Worm (Caenorhabditis elegans): Measurements from ENCODE around the gene smg-9.

The smg-9 gene

ce11 chrII:14794935-14795454 lies 42.3 kb upstream of the smg-9 start, which contains the start of gene eif-3.B:
Gene eif-3.B (plus strand): TSS chrII:14795404.
- no peak for TF ChIP-seq eor-1 (tag; optimal IDR thresholded peaks at IDR 0.05)
- TF ChIP-seq nhr-237 (tag; optimal IDR thresholded peaks at IDR 0.05) = no peak
- TF ChIP-seq nhr-76 (tag; optimal IDR thresholded peaks at IDR 0.05) = no peak
- TF ChIP-seq R02D3.7 (tag; optimal IDR thresholded peaks at IDR 0.05) = peak; percentile 70
- peak; percentile 55 for TF ChIP-seq fkh-10 (GFP tag; optimal IDR thresholded peaks at IDR 0.05)
- peak; percentile 14 for TF ChIP-seq pqm-1 (tag; optimal IDR thresholded peaks at IDR 0.05)
- TF ChIP-seq ceh-82 (tag; optimal IDR thresholded peaks at IDR 0.05) = peak; percentile 63
- no peak for TF ChIP-seq sea-2 (GFP tag; optimal IDR thresholded peaks at IDR 0.05)
- TF ChIP-seq zag-1 (tag; optimal IDR thresholded peaks at IDR 0.05) = no peak
- no peak for TF ChIP-seq fos-1 (tag; optimal IDR thresholded peaks at IDR 0.05)
- TF ChIP-seq ztf-4 (tag; optimal IDR thresholded peaks at IDR 0.05) = peak; percentile 31
- TF ChIP-seq egl-5 (tag; optimal IDR thresholded peaks at IDR 0.05) = peak; percentile 91
- no peak for TF ChIP-seq ztf-11 (tag; optimal IDR thresholded peaks at IDR 0.05)
- no peak for TF ChIP-seq mdl-1 (tag; optimal IDR thresholded peaks at IDR 0.05)
- TF ChIP-seq nhr-43 (tag; optimal IDR thresholded peaks at IDR 0.05; ENCODE audit: poor library complexity, severe bottlenecking) = peak; percentile 91
- peak; percentile 86 for TF ChIP-seq nhr-25 (tag; optimal IDR thresholded peaks at IDR 0.05)
- peak; percentile 74 for TF ChIP-seq lsy-12 (tag; optimal IDR thresholded peaks at IDR 0.05)
- TF ChIP-seq mml-1 (tag; optimal IDR thresholded peaks at IDR 0.05) = no peak
- no peak for TF ChIP-seq fkh-2 (tag; optimal IDR thresholded peaks at IDR 0.05)
- TF ChIP-seq ceh-16 (tag; optimal IDR thresholded peaks at IDR 0.05) = no peak
- peak; percentile 89 for TF ChIP-seq ceh-28 (tag; optimal IDR thresholded peaks at IDR 0.05)
- TF ChIP-seq lin-39 (tag; optimal IDR thresholded peaks at IDR 0.05) = peak; percentile 83
- no peak for TF ChIP-seq nhr-11 (tag; optimal IDR thresholded peaks at IDR 0.05)
- peak; percentile 94 for TF ChIP-seq nfya-1 (tag; optimal IDR thresholded peaks at IDR 0.05; ENCODE audit: insufficient read depth)
- no peak for TF ChIP-seq nhr-28 (tag; optimal IDR thresholded peaks at IDR 0.05)
- TF ChIP-seq daf-12 (tag; optimal IDR thresholded peaks at IDR 0.05) = no peak
- TF ChIP-seq egl-27 (tag; optimal IDR thresholded peaks at IDR 0.05) = no peak
- TF ChIP-seq pha-4 (tag; optimal IDR thresholded peaks at IDR 0.05) = peak; percentile 98
- TF ChIP-seq nhr-12 (tag; optimal IDR thresholded peaks at IDR 0.05) = no peak
- TF ChIP-seq nhr-77 (tag; optimal IDR thresholded peaks at IDR 0.05) = peak; percentile 85
- TF ChIP-seq tbx-2 (tag; optimal IDR thresholded peaks at IDR 0.05) = peak; percentile 59
- TF ChIP-seq jun-1 (tag; optimal IDR thresholded peaks at IDR 0.05) = peak; percentile 63
- TF ChIP-seq skn-1 (tag; optimal IDR thresholded peaks at IDR 0.05) = peak; percentile 84
- TF ChIP-seq ceh-9 (tag; optimal IDR thresholded peaks at IDR 0.05) = no peak
- peak; percentile 62 for TF ChIP-seq hmg-11 (tag; optimal IDR thresholded peaks at IDR 0.05)
- TF ChIP-seq elt-1 (tag; optimal IDR thresholded peaks at IDR 0.05) = no peak
- no peak for TF ChIP-seq unc-39 (tag; optimal IDR thresholded peaks at IDR 0.05)
- peak; percentile 96 for TF ChIP-seq lin-15B (tag; optimal IDR thresholded peaks at IDR 0.05)
- TF ChIP-seq aly-2 (tag; optimal IDR thresholded peaks at IDR 0.05) = no peak
- TF ChIP-seq ama-1 (optimal IDR thresholded peaks at IDR 0.05) = no peak
- TF ChIP-seq elt-3 (tag; optimal IDR thresholded peaks at IDR 0.05) = no peak
- peak; percentile 96 for TF ChIP-seq snpc-4 (tag; optimal IDR thresholded peaks at IDR 0.05)
- peak; percentile 60 for TF ChIP-seq elt-2 (tag; optimal IDR thresholded peaks at IDR 0.05)
- no peak for TF ChIP-seq nhr-67 (tag; optimal IDR thresholded peaks at IDR 0.05)
- TF ChIP-seq ZK546.5 (tag; optimal IDR thresholded peaks at IDR 0.05) = no peak
- TF ChIP-seq unc-62 (GFP tag; optimal IDR thresholded peaks at IDR 0.05) = no peak
- peak; percentile 92 for TF ChIP-seq nhr-23 (tag; optimal IDR thresholded peaks at IDR 0.05)
